Fruit fly (Drosophila melanogaster): ENCODE data around the gene zuc.

DNA sequence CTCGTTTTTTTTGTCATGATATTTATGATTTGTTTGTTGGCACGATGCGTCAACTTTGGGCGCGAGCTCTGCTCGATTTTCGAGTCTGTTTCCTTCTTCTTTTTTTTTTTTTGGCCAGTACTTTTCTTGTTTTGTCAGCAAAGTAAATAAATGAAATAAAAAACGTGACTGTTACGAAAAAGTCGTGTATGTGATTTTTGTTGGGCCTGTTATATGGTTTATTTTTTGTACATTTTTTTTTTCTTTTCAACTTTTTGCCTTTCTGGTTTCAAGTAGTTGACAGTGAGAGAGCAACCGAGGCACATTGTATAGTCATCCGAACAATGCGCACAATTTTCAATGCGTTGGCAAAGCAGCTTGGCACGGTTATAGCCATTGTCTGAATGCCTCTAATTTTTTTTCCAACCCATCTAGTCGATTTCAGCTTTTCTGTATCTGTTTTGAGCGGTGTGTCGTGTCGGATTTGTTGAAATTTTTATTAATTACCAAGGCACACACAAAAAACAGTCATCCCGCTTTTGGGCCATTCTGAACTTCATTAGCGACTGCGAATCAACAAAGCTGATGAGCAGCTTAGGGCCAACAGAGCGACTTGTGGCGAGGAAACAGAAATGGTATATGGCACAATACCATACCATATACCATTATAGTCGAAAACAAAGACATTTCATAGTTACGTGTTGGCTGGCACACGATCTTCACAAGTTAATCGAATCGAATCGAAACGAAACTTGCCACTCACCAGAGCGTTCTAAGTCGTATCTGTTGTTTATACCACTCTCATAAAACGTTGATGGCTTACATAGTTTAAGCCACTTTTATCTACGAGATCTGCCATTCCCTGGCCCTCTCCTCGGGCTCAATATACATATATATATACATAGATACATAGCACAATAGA, 26.0 kb downstream of the zuc start:
- TF ChIP-seq Dll (optimal IDR thresholded peaks at IDR 0.05): no peak
- no peak for TF ChIP-seq psq (optimal IDR thresholded peaks at IDR 0.05)
